ENCODE assay signal across 1 worm cellular context in the genomic region with DNA sequence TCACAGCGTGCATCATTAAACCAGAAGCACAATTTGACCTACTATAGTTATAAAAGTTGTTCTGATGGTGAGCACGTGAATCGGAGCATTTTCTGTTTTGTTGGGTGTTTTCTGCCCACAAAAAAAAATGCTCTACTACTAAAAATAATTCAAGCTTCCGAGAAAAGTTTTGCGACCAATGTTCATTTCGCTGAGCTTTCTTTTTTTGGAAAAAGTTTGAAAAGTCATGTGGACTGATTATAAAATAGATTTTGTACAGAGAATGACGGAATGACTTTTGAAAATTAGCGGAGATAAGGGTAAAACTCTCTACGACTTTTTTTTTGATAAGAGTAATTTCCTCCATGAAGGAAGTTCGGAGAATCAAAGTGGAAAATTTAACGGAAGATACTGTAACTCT.
TF ChIP-seq lines count a peak whose summit lies in the region.

No protein-coding gene starts in this region.

TF ChIP-seq in whole organism, L2 larva, 48 proteins besides CTCF, POLR2A, EP300 and RAD21 (continued from another document):
- TF ChIP-seq blmp-1 (tag; optimal IDR thresholded peaks at IDR 0.05; lab: Kevin White, UChicago; ENCODE audit: insufficient read depth): no peak
- TF ChIP-seq crh-2 (tag; optimal IDR thresholded peaks at IDR 0.05; lab: Kevin White, UChicago): peak; percentile 20
- no peak for TF ChIP-seq mab-5 (tag; optimal IDR thresholded peaks at IDR 0.05; lab: Kevin White, UChicago)
